Worm (Caenorhabditis elegans): ENCODE results near the gene T13A10.2.

The T13A10.2 gene

ce11 chrIV:6219429-6219828 is 33.7 kb upstream of the T13A10.2 start, which contains the start of gene C49A9.4:
Gene C49A9.4 (plus strand): TSS chrIV:6219693.
- TF ChIP-seq B0310.2 (tag; optimal IDR thresholded peaks at IDR 0.05) (no peak), tbx-37 (GFP tag; conservative IDR thresholded peaks at IDR 0.05) (no peak), aly-1 (tag; optimal IDR thresholded peaks at IDR 0.05) (no peak), sea-1 (GFP tag; conservative IDR thresholded peaks at IDR 0.05) (no peak), hmbx-1 (tag; optimal IDR thresholded peaks at IDR 0.05) (no peak), ceh-36 (tag; optimal IDR thresholded peaks at IDR 0.05) (no peak), tra-4 (tag; optimal IDR thresholded peaks at IDR 0.05) (no peak), pes-1 (GFP tag; IDR thresholded peaks at IDR 0.05) (no peak), ceh-13 (GFP tag; optimal IDR thresholded peaks at IDR 0.05) (no peak)

DNA sequence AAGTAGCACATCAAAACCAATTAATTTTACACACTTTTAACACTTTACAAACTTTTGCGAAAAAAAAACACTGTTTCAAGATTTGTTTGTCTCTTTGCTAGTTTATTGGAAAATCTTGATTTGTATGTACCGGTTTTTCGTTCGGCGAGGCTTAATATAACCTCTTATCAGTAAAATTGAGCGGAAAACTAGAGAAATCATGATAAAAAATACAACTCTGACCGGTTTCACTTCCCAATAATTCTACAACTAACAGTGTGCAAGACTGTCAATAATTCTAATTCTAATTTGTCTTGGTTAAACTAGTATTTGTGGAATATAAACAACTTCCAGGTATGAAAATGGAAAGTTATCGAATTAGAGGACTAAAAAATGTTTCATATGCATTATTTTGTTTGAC is 31.2 kb upstream of the T13A10.2 start, which contains the start of gene C49A9.3:
Gene C49A9.3 (plus strand): TSS at position 212 of the 400 bp plus-strand sequence.
- no peak for TF ChIP-seq pes-1 (GFP tag; IDR thresholded peaks at IDR 0.05)

DNA sequence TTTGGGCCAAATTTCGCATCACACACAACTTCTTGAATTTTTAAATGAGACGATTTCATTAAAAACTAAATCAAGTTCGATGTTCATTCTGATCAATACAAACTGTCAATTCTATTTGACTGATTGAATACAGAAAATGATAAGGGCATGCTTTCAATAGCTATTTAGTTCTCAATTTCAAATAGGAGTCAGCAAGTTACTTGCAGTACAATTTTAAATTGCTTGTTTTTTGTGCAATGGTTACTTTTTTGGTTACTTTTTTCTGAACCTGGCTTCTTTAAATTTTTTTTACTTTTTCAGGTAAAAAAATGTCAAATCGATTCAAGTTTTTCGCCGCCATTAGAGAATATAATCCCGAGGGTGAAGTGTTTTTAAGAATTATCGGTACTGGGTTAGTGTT is 28.0 kb upstream of the T13A10.2 start, which contains the start of gene C49A9.2:
Gene C49A9.2 (plus strand): TSS at position 301 of the 400 bp plus-strand sequence.
- TF ChIP-seq hmbx-1 (tag; optimal IDR thresholded peaks at IDR 0.05), result no peak
- no peak for TF ChIP-seq B0310.2 (tag; optimal IDR thresholded peaks at IDR 0.05)
- no peak for TF ChIP-seq ama-1 (optimal IDR thresholded peaks at IDR 0.05)
- TF ChIP-seq ceh-13 (GFP tag; optimal IDR thresholded peaks at IDR 0.05), result no peak
- TF ChIP-seq ceh-36 (tag; optimal IDR thresholded peaks at IDR 0.05), result no peak
- TF ChIP-seq tbx-37 (GFP tag; conservative IDR thresholded peaks at IDR 0.05), result no peak

DNA sequence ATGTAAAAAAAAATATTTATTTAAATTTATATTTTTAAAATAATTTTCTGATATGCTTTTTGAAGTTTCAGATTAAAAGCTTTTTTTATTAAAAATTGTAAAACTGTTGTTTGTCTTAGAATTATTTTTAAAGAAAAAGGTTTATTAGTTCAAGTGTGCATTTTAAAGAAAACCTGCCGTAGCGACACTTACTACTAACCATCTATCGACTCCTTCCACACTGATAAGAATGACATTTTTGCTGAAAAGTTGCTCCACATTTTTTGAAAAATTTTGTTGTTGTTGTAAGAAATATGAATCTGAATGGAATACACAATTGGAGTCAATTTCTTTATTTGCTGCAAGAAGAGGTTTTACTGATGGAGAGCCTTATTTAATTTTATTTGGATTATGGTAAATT is 25.1 kb upstream of the T13A10.2 start, which contains the start of gene C49A9.1:
Gene C49A9.1 (plus strand): TSS at position 217 of the 400 bp plus-strand sequence.
- TF ChIP-seq scrt-1 (GFP tag; IDR thresholded peaks at IDR 0.05) (no peak), hmbx-1 (tag; optimal IDR thresholded peaks at IDR 0.05) (no peak), hnd-1 (tag; optimal IDR thresholded peaks at IDR 0.05) (no peak), ceh-13 (GFP tag; optimal IDR thresholded peaks at IDR 0.05) (no peak), ceh-36 (tag; optimal IDR thresholded peaks at IDR 0.05) (no peak), pes-1 (GFP tag; IDR thresholded peaks at IDR 0.05) (no peak), ets-7 (tag; optimal IDR thresholded peaks at IDR 0.05) (no peak), B0310.2 (tag; optimal IDR thresholded peaks at IDR 0.05) (no peak), hmg-4 (GFP tag; optimal IDR thresholded peaks at IDR 0.05) (no peak), tbx-11 (GFP tag; IDR thresholded peaks at IDR 0.05) (no peak), F13C5.2 (tag; optimal IDR thresholded peaks at IDR 0.05) (no peak), aly-1 (tag; optimal IDR thresholded peaks at IDR 0.05) (no peak), flt-1 (GFP tag; IDR thresholded peaks at IDR 0.05) (no peak), sea-1 (GFP tag; conservative IDR thresholded peaks at IDR 0.05) (no peak), tra-4 (tag; optimal IDR thresholded peaks at IDR 0.05) (no peak), ama-1 (optimal IDR thresholded peaks at IDR 0.05) (no peak)

ce11 chrIV:6230560-6231073 is 22.5 kb upstream of the T13A10.2 start, which contains the start of gene F58F9.4:
Gene F58F9.4 (plus strand): TSS chrIV:6231023.
- TF ChIP-seq tbx-11 (GFP tag; IDR thresholded peaks at IDR 0.05) (no peak), scrt-1 (GFP tag; IDR thresholded peaks at IDR 0.05) (no peak), tbx-37 (GFP tag; conservative IDR thresholded peaks at IDR 0.05) (no peak), hmg-4 (GFP tag; optimal IDR thresholded peaks at IDR 0.05) (no peak), ceh-36 (tag; optimal IDR thresholded peaks at IDR 0.05) (no peak), hmbx-1 (tag; optimal IDR thresholded peaks at IDR 0.05) (no peak), aly-1 (tag; optimal IDR thresholded peaks at IDR 0.05) (no peak), sea-1 (GFP tag; conservative IDR thresholded peaks at IDR 0.05) (no peak), ets-7 (tag; optimal IDR thresholded peaks at IDR 0.05) (no peak), ama-1 (optimal IDR thresholded peaks at IDR 0.05) (no peak), pes-1 (GFP tag; IDR thresholded peaks at IDR 0.05) (no peak), flt-1 (GFP tag; IDR thresholded peaks at IDR 0.05) (no peak), tra-4 (tag; optimal IDR thresholded peaks at IDR 0.05) (no peak), F13C5.2 (tag; optimal IDR thresholded peaks at IDR 0.05) (no peak)

DNA sequence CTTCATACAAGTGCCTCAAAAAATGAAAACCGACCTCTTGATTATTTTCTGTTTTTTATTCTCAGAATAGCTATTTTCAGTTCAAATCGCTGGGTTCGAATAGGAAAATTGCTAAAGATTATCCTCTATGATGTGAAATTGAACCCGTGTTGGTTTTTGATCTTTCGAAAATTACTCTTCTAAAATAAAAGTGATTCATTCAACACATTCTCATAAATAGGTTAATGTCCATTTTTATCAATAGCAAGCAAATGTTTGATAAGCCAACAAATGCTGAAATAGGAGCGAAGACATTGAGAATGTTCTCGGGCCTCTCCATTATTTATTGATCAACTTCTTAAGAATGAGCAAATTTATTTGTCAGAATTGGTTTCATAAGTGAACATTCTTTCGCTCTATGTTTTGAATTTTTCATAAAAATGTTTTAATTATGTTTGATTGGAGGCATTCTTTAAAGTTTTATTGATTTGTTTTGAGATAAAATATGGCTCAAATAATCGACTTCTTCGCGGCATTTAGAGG is 20.3 kb upstream of the T13A10.2 start, which contains the start of gene F58F9.3:
Gene F58F9.3 (plus strand): TSS at position 472 of the 522 bp plus-strand sequence.
- no peak for TF ChIP-seq sea-1 (GFP tag; conservative IDR thresholded peaks at IDR 0.05)
- no peak for TF ChIP-seq aly-1 (tag; optimal IDR thresholded peaks at IDR 0.05)
- TF ChIP-seq ceh-13 (GFP tag; optimal IDR thresholded peaks at IDR 0.05), result no peak
- no peak for TF ChIP-seq scrt-1 (GFP tag; IDR thresholded peaks at IDR 0.05)
- no peak for TF ChIP-seq hnd-1 (tag; optimal IDR thresholded peaks at IDR 0.05)
- no peak for TF ChIP-seq tra-4 (tag; optimal IDR thresholded peaks at IDR 0.05)
- no peak for TF ChIP-seq hmg-4 (GFP tag; optimal IDR thresholded peaks at IDR 0.05)
- TF ChIP-seq ama-1 (optimal IDR thresholded peaks at IDR 0.05), result no peak
- TF ChIP-seq hmbx-1 (tag; optimal IDR thresholded peaks at IDR 0.05), result no peak

DNA sequence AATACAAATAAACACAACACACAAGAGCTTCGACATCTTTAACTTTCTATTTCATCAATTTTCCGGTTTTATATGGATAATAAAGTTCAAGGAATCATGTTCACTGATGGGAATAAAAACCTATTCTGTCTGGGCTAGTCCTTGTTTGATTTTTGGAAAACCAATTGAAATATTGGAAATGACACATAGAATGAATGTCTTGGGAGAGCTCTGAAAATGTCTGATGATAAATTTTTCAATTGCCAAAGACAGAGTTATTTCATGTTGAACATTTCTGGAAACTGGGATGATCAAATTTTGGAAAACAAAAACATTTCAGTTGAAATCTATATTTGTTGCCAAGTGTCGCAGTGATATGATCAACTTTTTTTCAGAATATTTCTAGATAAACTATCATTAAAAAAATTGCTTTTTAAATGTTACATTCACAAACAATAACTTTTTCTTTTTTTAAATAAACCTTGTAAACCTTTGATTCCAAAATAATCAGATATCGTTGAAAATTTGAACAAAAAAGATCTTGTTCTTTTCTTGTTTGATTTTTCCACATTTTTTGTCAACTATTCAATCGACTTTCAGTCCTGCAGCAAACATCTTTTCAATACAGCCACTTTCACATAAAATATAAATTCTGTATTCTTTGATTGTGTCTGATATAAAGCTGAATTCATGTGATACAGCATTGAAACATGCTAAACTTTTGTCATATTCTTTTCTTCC is 15.4 kb upstream of the T13A10.2 start, which contains the start of the genes F58F9.6 and F58F9.8:
Gene F58F9.6 (minus strand): TSS at position 101 of the 720 bp plus-strand sequence.
Gene F58F9.8 (plus strand): TSS at position 670 of the 720 bp plus-strand sequence.
- no peak for TF ChIP-seq pes-1 (GFP tag; IDR thresholded peaks at IDR 0.05)
- no peak for TF ChIP-seq ama-1 (optimal IDR thresholded peaks at IDR 0.05)
- TF ChIP-seq B0310.2 (tag; optimal IDR thresholded peaks at IDR 0.05), result no peak
- TF ChIP-seq aly-1 (tag; optimal IDR thresholded peaks at IDR 0.05), result no peak
- no peak for TF ChIP-seq ets-7 (tag; optimal IDR thresholded peaks at IDR 0.05)
- no peak for TF ChIP-seq ceh-36 (tag; optimal IDR thresholded peaks at IDR 0.05)
- no peak for TF ChIP-seq hmbx-1 (tag; optimal IDR thresholded peaks at IDR 0.05)
- TF ChIP-seq hnd-1 (tag; optimal IDR thresholded peaks at IDR 0.05), result no peak
- no peak for TF ChIP-seq flt-1 (GFP tag; IDR thresholded peaks at IDR 0.05)
- no peak for TF ChIP-seq hmg-4 (GFP tag; optimal IDR thresholded peaks at IDR 0.05)
- no peak for TF ChIP-seq scrt-1 (GFP tag; IDR thresholded peaks at IDR 0.05)
- no peak for TF ChIP-seq tbx-37 (GFP tag; conservative IDR thresholded peaks at IDR 0.05)
- TF ChIP-seq F13C5.2 (tag; optimal IDR thresholded peaks at IDR 0.05), result no peak
- TF ChIP-seq tra-4 (tag; optimal IDR thresholded peaks at IDR 0.05), result no peak
- no peak for TF ChIP-seq tbx-11 (GFP tag; IDR thresholded peaks at IDR 0.05)
- TF ChIP-seq sea-1 (GFP tag; conservative IDR thresholded peaks at IDR 0.05), result no peak
- no peak for TF ChIP-seq ceh-13 (GFP tag; optimal IDR thresholded peaks at IDR 0.05)

Measured in whole organism, early embryonic.